Worm (Caenorhabditis elegans) whole organism, L2 larva: ENCODE measurements around the gene C54D2.6.

Experiments used
- R02D3.7 ChIP-seq: fragments of 150-350 bp; optimal IDR thresholded peaks from 2 replicates; lab custom pipeline; 2014; ENCODE audit warnings: missing biosample characterization, missing genetic modification characterization
- ama-1 ChIP-seq: fragments of 150-350 bp; optimal IDR thresholded peaks from 2 replicates; lab custom pipeline; 2018; ENCODE audit warnings: inconsistent platforms
- crh-2 ChIP-seq: sonication (generic microtip); optimal IDR thresholded peaks from 2 replicates; lab custom pipeline; 2017; ENCODE audit warnings: missing biosample characterization, missing genetic modification characterization
- egl-27 ChIP-seq: sonication (generic microtip); optimal IDR thresholded peaks from 3 replicates; lab custom pipeline; 2017; ENCODE audit warnings: missing biosample characterization, missing genetic modification reagents, missing genetic modification characterization
- elt-3 ChIP-seq: sonication (generic microtip); optimal IDR thresholded peaks from 2 replicates; lab custom pipeline; 2017; ENCODE audit warnings: missing biosample characterization, missing genetic modification characterization
- fos-1 ChIP-seq: fragments of 150-350 bp; optimal IDR thresholded peaks from 2 replicates; lab custom pipeline; 2014; ENCODE audit warnings: missing biosample characterization, missing genetic modification characterization
- mab-5 ChIP-seq: fragments of 150-350 bp; optimal IDR thresholded peaks from 2 replicates; lab custom pipeline; 2014; ENCODE audit warnings: missing biosample characterization, missing genetic modification characterization
- nhr-12 ChIP-seq: fragments of 150-350 bp; optimal IDR thresholded peaks from 2 replicates; lab custom pipeline; 2014; ENCODE audit warnings: missing biosample characterization, missing genetic modification characterization
- nhr-77 ChIP-seq: fragments of 150-350 bp; optimal IDR thresholded peaks from 2 replicates; lab custom pipeline; 2014; ENCODE audit warnings: missing biosample characterization, missing genetic modification characterization
- sma-9 ChIP-seq, 2 experiments: fragments of 150-350 bp in 1 of 2; sonication (generic microtip) in 1 of 2; optimal IDR thresholded peaks; 2 replicates each; lab custom pipeline; 2014 to 2016; ENCODE audit warnings: missing genetic modification characterization in 2 of 2, mild to moderate bottlenecking in 1 of 2, missing biosample characterization in 1 of 2, missing compliant biosample characterization in 1 of 2, missing genetic modification reagents in 1 of 2, moderate library complexity in 1 of 2

ce11 chrX:7825707-7826106, 21.6 kb downstream of the C54D2.6 start:
- TF ChIP-seq fos-1 (tag; lab: Kevin White, UChicago) = peak; percentile 86
- peak; percentile 80 for TF ChIP-seq crh-2
- no peak for TF ChIP-seq nhr-77 (tag; lab: Kevin White, UChicago)
- peak; percentile 55 for TF ChIP-seq egl-27 (tag; lab: Kevin White, UChicago)
- no peak for TF ChIP-seq elt-3
- TF ChIP-seq mab-5 (tag; lab: Kevin White, UChicago) = no peak
- no peak for TF ChIP-seq R02D3.7
- TF ChIP-seq nhr-12 = no peak
- TF ChIP-seq ama-1 (lab: Kevin White, UChicago) = no peak
- peak; percentile 88 for TF ChIP-seq sma-9 (GFP tag; optimal IDR thresholded peaks at IDR 0.05; lab: Kevin White, UChicago)
- TF ChIP-seq sma-9 (tag; optimal IDR thresholded peaks at IDR 0.05; lab: Kevin White, UChicago) = no peak
